Fruit fly (Drosophila melanogaster) whole organism, prepupa: ENCODE measurements around the gene Pax.

Experiments
- CG10631 ChIP-seq: fragments of 200-800 bp; sonication (Bioruptor generic); optimal IDR thresholded peaks from 2 replicates; lab custom pipeline; 2016; ENCODE audit warnings: missing biosample characterization, missing genetic modification characterization
- CG11294 ChIP-seq: fragments of 200-800 bp; sonication (Bioruptor generic); IDR thresholded peaks from 2 replicates; pipeline ENCODE4 v1.3.6; 2022; ENCODE audit warnings: missing biosample characterization, missing genetic modification characterization
- CG15336 ChIP-seq: fragments of 200-800 bp; sonication (Bioruptor generic); IDR thresholded peaks from 2 replicates; pipeline ENCODE4 v1.3.6; 2022; ENCODE audit warnings: missing biosample characterization, missing genetic modification characterization
- CG1621 ChIP-seq: fragments of 200-800 bp; sonication (Bioruptor generic); optimal IDR thresholded peaks from 3 replicates; lab custom pipeline; 2018; ENCODE audit warnings: missing biosample characterization, mild to moderate bottlenecking, missing genetic modification characterization
- CG16779 ChIP-seq: fragments of 200-800 bp; sonication (Bioruptor generic); optimal IDR thresholded peaks from 3 replicates; lab custom pipeline; 2017; ENCODE audit warnings: missing biosample characterization, mild to moderate bottlenecking, missing genetic modification characterization
- CG31627 ChIP-seq: fragments of 200-800 bp; sonication (Bioruptor generic); optimal IDR thresholded peaks from 3 replicates; lab custom pipeline; 2016; ENCODE audit warnings: missing biosample characterization, missing genetic modification characterization
- CG34406 ChIP-seq: fragments of 200-800 bp; sonication (Bioruptor generic); optimal IDR thresholded peaks from 3 replicates; lab custom pipeline; 2016; ENCODE audit warnings: missing biosample characterization, missing genetic modification characterization
- CG3919 ChIP-seq: fragments of 200-800 bp; sonication (Bioruptor generic); optimal IDR thresholded peaks from 3 replicates; lab custom pipeline; 2016; ENCODE audit warnings: missing biosample characterization, missing genetic modification characterization
- CG4318 ChIP-seq: fragments of 200-800 bp; sonication (Bioruptor generic); optimal IDR thresholded peaks from 3 replicates; lab custom pipeline; 2017; ENCODE audit warnings: missing biosample characterization, mild to moderate bottlenecking, missing genetic modification characterization
- CG6163 ChIP-seq: fragments of 200-800 bp; sonication (Bioruptor generic); IDR thresholded peaks from 3 replicates; pipeline ENCODE4 v1.3.6; 2022; ENCODE audit warnings: missing biosample characterization, missing genetic modification characterization
- CG6276 ChIP-seq: fragments of 200-800 bp; sonication (Bioruptor generic); optimal IDR thresholded peaks from 2 replicates; lab custom pipeline; 2017; ENCODE audit warnings: missing biosample characterization, mild to moderate bottlenecking, missing genetic modification characterization
- CG6808 ChIP-seq: fragments of 200-800 bp; sonication (Bioruptor generic); optimal IDR thresholded peaks from 3 replicates; lab custom pipeline; 2017; ENCODE audit warnings: missing biosample characterization, missing genetic modification characterization, mild to moderate bottlenecking, moderate library complexity, missing genetic modification reagents
- CG6854 ChIP-seq: fragments of 200-800 bp; sonication (Bioruptor generic); optimal IDR thresholded peaks from 2 replicates; lab custom pipeline; 2017; ENCODE audit warnings: missing biosample characterization, mild to moderate bottlenecking, missing genetic modification characterization
- CG7368 ChIP-seq: fragments of 200-800 bp; sonication (Bioruptor generic); optimal IDR thresholded peaks from 3 replicates; lab custom pipeline; 2016; ENCODE audit warnings: missing biosample characterization, missing genetic modification characterization
- CG8119 ChIP-seq: fragments of 200-800 bp; sonication (Bioruptor generic); IDR thresholded peaks from 3 replicates; pipeline ENCODE4 v1.3.6; 2022; ENCODE audit warnings: missing biosample characterization, missing genetic modification characterization
- CG9139 ChIP-seq: fragments of 200-800 bp; sonication (Bioruptor generic); optimal IDR thresholded peaks from 3 replicates; lab custom pipeline; 2017; ENCODE audit warnings: missing biosample characterization, mild to moderate bottlenecking, missing genetic modification characterization
- Eip75B ChIP-seq: fragments of 200-800 bp; sonication (Bioruptor generic); optimal IDR thresholded peaks from 3 replicates; lab custom pipeline; 2016; ENCODE audit warnings: missing biosample characterization, missing genetic modification characterization
- Eip78C ChIP-seq: fragments of 200-800 bp; sonication (Bioruptor generic); peaks from one replicate; lab custom pipeline; 2016; ENCODE audit warnings: missing biosample characterization, missing genetic modification characterization
- Ets96B ChIP-seq: fragments of 200-800 bp; optimal IDR thresholded peaks from 2 replicates; lab custom pipeline; 2019; ENCODE audit warnings: missing biosample characterization, mild to moderate bottlenecking, missing genetic modification characterization, moderate library complexity
- Lpt ChIP-seq: fragments of 200-800 bp; sonication (Bioruptor generic); optimal IDR thresholded peaks from 3 replicates; lab custom pipeline; 2016; ENCODE audit warnings: missing biosample characterization, missing genetic modification characterization
- Met ChIP-seq: fragments of 200-800 bp; sonication (Bioruptor generic); optimal IDR thresholded peaks from 3 replicates; lab custom pipeline; 2016; ENCODE audit warnings: missing biosample characterization, missing genetic modification characterization
- OdsH ChIP-seq: fragments of 200-800 bp; sonication (Bioruptor generic); optimal IDR thresholded peaks from 3 replicates; lab custom pipeline; 2016; ENCODE audit warnings: missing biosample characterization, missing genetic modification characterization
- achi ChIP-seq: fragments of 200-800 bp; sonication (Bioruptor generic); optimal IDR thresholded peaks from 3 replicates; lab custom pipeline; 2016; ENCODE audit warnings: missing biosample characterization, missing genetic modification characterization
- acj6 ChIP-seq: fragments of 200-800 bp; sonication (Bioruptor generic); optimal IDR thresholded peaks from 3 replicates; lab custom pipeline; 2016; ENCODE audit warnings: missing biosample characterization, missing genetic modification characterization
- dsx ChIP-seq: fragments of 200-800 bp; optimal IDR thresholded peaks from 3 replicates; lab custom pipeline; 2019; ENCODE audit warnings: missing biosample characterization, mild to moderate bottlenecking, missing genetic modification characterization, moderate library complexity; ENCODE audit not compliant: poor library complexity, severe bottlenecking
- eg ChIP-seq: fragments of 200-800 bp; sonication (Bioruptor generic); IDR thresholded peaks from 3 replicates; pipeline ENCODE4 v1.3.6; 2022; ENCODE audit warnings: missing biosample characterization, missing genetic modification characterization
- fd59A ChIP-seq: fragments of 200-800 bp; sonication (Bioruptor generic); optimal IDR thresholded peaks from 2 replicates; lab custom pipeline; 2017; ENCODE audit warnings: missing biosample characterization, mild to moderate bottlenecking, missing genetic modification characterization, missing genetic modification reagents
- fd85E ChIP-seq: fragments of 200-800 bp; sonication (Bioruptor generic); optimal IDR thresholded peaks from 3 replicates; lab custom pipeline; 2016; ENCODE audit warnings: missing biosample characterization, missing genetic modification characterization
- fkh ChIP-seq: fragments of 200-800 bp; sonication (Bioruptor generic); optimal IDR thresholded peaks from 3 replicates; lab custom pipeline; 2017; ENCODE audit warnings: missing biosample characterization, mild to moderate bottlenecking, missing genetic modification characterization, moderate library complexity
- net ChIP-seq: fragments of 200-800 bp; sonication (Bioruptor generic); optimal IDR thresholded peaks from 3 replicates; lab custom pipeline; 2016; ENCODE audit warnings: missing biosample characterization, missing genetic modification characterization
- salr ChIP-seq, 2 experiments: fragments of 200-800 bp; sonication (Bioruptor generic); optimal IDR thresholded peaks; 3 replicates each; lab custom pipeline; 2016 to 2018; ENCODE audit warnings: missing biosample characterization in 2 of 2, missing genetic modification characterization in 2 of 2, mild to moderate bottlenecking in 1 of 2
- ss ChIP-seq, 2 experiments: fragments of 200-800 bp; sonication (Bioruptor generic); optimal IDR thresholded peaks; 2 replicates in 1 of 2; 3 replicates in 1 of 2; lab custom pipeline; 2017 to 2018; ENCODE audit warnings: mild to moderate bottlenecking in 2 of 2, missing biosample characterization in 2 of 2, missing genetic modification characterization in 2 of 2, moderate library complexity in 1 of 2
- svp ChIP-seq: fragments of 200-800 bp; sonication (Bioruptor generic); peaks from one replicate; lab custom pipeline; 2016; ENCODE audit warnings: missing biosample characterization, missing genetic modification characterization
- vri ChIP-seq: fragments of 200-800 bp; sonication (Bioruptor generic); optimal IDR thresholded peaks from 3 replicates; lab custom pipeline; 2016; ENCODE audit warnings: missing biosample characterization, mild to moderate bottlenecking, missing genetic modification characterization

Pax gene

DNA sequence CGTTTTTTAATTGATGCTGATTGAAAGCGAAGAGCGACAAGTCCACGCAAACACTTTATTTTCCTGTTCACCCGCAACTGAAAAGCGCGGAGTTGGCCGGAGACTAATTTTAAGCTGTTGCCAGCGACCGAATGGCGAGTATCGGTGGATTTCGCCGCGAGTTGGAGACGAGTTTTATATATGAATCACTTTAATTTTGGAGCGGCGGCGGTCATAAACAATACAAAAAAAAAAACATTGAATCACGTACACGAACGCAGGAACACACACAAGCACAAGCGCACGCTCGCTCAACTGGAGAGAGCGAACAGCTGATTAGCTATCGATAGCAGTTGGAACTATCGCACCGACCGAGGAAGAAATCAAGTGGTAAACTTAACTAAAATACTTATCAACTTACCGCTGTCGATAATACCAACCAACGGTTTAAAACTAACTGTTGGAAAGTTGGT is at the start of gene Pax:
Gene Pax, minus strand, starts transcription at position 267 of the 452 bp plus-strand sequence.
- peak; percentile 9 for TF ChIP-seq CG1621 (tag; lab: Kevin White, UChicago)
- TF ChIP-seq CG6854 (GFP tag; lab: Kevin White, UChicago), result peak; percentile 67
- no peak for TF ChIP-seq CG3919 (GFP tag; lab: Kevin White, UChicago)
- peak; percentile 52; the same call in 1 of the 3 replicates for TF ChIP-seq eg
- no peak for TF ChIP-seq CG34406 (GFP tag; lab: Kevin White, UChicago)
- peak; percentile 43 for TF ChIP-seq CG9139 (GFP tag; lab: Kevin White, UChicago)
- peak; percentile 41 for TF ChIP-seq CG6808 (GFP tag; lab: Kevin White, UChicago)
- no peak for TF ChIP-seq salr (GFP tag; optimal IDR thresholded peaks at IDR 0.05; lab: Kevin White, UChicago)
- TF ChIP-seq ss (GFP tag; optimal IDR thresholded peaks at IDR 0.05; lab: Kevin White, UChicago), result peak; percentile 50 to 68
- TF ChIP-seq net (GFP tag; lab: Kevin White, UChicago), result peak; percentile 8
- TF ChIP-seq CG15336 (GFP tag; lab: Robert Waterston, UW), result no peak
- peak; percentile 77 for TF ChIP-seq CG6163
- peak; percentile 77 for TF ChIP-seq Eip78C (GFP tag; lab: Kevin White, UChicago)
- TF ChIP-seq CG7368, result peak; percentile 31
- peak; percentile 43 for TF ChIP-seq CG16779 (tag; lab: Kevin White, UChicago)
- peak; percentile 16 for TF ChIP-seq CG6276 (GFP tag; lab: Kevin White, UChicago)
- peak; percentile 60; the same call in 2 of the 3 replicates for TF ChIP-seq CG8119 (GFP tag; lab: Robert Waterston, UW)
- TF ChIP-seq Eip75B (GFP tag; lab: Kevin White, UChicago), result peak; percentile 17

DNA sequence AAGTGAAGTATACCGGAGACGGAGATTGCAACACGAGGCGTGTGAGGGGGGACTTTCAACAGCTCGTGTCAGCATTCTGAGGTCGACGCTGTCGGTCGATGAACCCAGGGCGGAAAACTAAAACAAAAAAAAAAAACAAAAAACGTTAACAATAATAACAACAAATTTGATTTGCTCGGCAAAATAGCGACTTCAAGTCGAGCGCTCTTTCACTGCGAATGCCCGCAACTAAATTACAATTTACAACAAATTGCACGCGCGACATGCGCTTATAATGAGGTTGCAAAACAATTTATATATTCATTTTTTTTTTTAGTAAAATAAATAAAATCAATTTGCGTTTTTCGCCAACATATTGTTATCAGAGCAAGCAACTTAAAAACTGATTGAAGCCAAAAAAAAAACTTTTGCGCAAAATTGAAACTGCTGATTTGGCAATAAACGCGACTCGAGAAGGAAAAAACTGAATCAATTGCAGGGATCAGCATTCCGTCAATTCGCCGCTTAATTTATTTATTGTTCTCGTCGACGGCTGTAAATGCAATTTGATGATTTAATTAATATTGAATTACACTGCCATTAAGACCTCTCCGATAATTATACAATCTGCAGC is 47.1 kb upstream of the Pax start:
- TF ChIP-seq svp (GFP tag; lab: Kevin White, UChicago) (peak; percentile 59), Ets96B (no peak), net (GFP tag; lab: Kevin White, UChicago) (no peak)
- TF ChIP-seq, all 60 proteins: peak for 1

- TF ChIP-seq CG6808 (GFP tag; lab: Kevin White, UChicago) (no peak), CG15336 (GFP tag; lab: Robert Waterston, UW) (no peak), CG4318 (GFP tag; lab: Kevin White, UChicago) (no peak), Lpt (no peak), CG31627 (GFP tag; lab: Kevin White, UChicago) (no peak), Ets96B (no peak), fd85E (GFP tag; lab: Kevin White, UChicago) (no peak), OdsH (GFP tag; lab: Kevin White, UChicago) (no peak), fkh (GFP tag; lab: Kevin White, UChicago) (no peak), CG7368 (no peak), fd59A (GFP tag; lab: Kevin White, UChicago) (no peak), Met (GFP tag; lab: Kevin White, UChicago) (no peak), ss (GFP tag; optimal IDR thresholded peaks at IDR 0.05; lab: Kevin White, UChicago) (no peak)
- TF ChIP-seq, all 60 proteins: peak for 0
Measured at dm6 chr2L:19472256-19472655, 45.9 kb upstream of the Pax start.

dm6 chr2L:19469751-19470150 is 43.4 kb upstream of the Pax start:
- TF ChIP-seq acj6 (GFP tag; lab: Kevin White, UChicago), result peak; percentile 0
- TF ChIP-seq achi (GFP tag; lab: Kevin White, UChicago), result peak; percentile 16
- TF ChIP-seq CG16779 (tag; lab: Kevin White, UChicago), result no peak
- TF ChIP-seq CG10631 (GFP tag; lab: Kevin White, UChicago), result peak; percentile 14

- TF ChIP-seq CG11294 (GFP tag; lab: Robert Waterston, UW) (no peak), CG6276 (GFP tag; lab: Kevin White, UChicago) (no peak), Ets96B (no peak), CG15336 (GFP tag; lab: Robert Waterston, UW) (no peak), CG6808 (GFP tag; lab: Kevin White, UChicago) (no peak), vri (GFP tag; lab: Kevin White, UChicago) (peak; percentile 34), CG34406 (GFP tag; lab: Kevin White, UChicago) (no peak), fkh (GFP tag; lab: Kevin White, UChicago) (no peak), dsx (GFP tag; lab: Kevin White, UChicago) (no peak), svp (GFP tag; lab: Kevin White, UChicago) (peak; percentile 99), ss (GFP tag; optimal IDR thresholded peaks at IDR 0.05; lab: Kevin White, UChicago) (no peak), CG3919 (GFP tag; lab: Kevin White, UChicago) (no peak), CG6163 (no peak)
Measured at dm6 chr2L:19469090-19469489, 42.7 kb upstream of the Pax start.
